Fruit fly (Drosophila melanogaster): ENCODE data around the gene CG11369.

Gene CG11369

dm6 chrX:7571200-7571599, 2.9 kb upstream of the CG11369 start (continued):
- TF ChIP-seq CG7987 (GFP tag; optimal IDR thresholded peaks at IDR 0.05) = no peak
- peak; percentile 25 for TF ChIP-seq CG1233 (GFP tag; optimal IDR thresholded peaks at IDR 0.05)
- no peak for TF ChIP-seq CG18011 (GFP tag; optimal IDR thresholded peaks at IDR 0.05)
- no peak for TF ChIP-seq Oaz (GFP tag; IDR thresholded peaks at IDR 0.05)
- TF ChIP-seq sob (GFP tag; IDR thresholded peaks at IDR 0.05) = no peak
- TF ChIP-seq CG7357 (GFP tag; IDR thresholded peaks at IDR 0.05) = 0 out of 3 replicates have a peak, but pooled peaks have one; percentile 22
- TF ChIP-seq CG17359 (tag; optimal IDR thresholded peaks at IDR 0.05) = peak; percentile 47
- TF ChIP-seq grau (tag; optimal IDR thresholded peaks at IDR 0.05) = peak; percentile 43
- no peak for TF ChIP-seq kay (GFP tag; optimal IDR thresholded peaks at IDR 0.05)
- peak; percentile 78 for TF ChIP-seq dmrt11E (tag; optimal IDR thresholded peaks at IDR 0.05)
- no peak for TF ChIP-seq CG34376 (GFP tag; optimal IDR thresholded peaks at IDR 0.05)
- no peak for TF ChIP-seq CG1647 (GFP tag; optimal IDR thresholded peaks at IDR 0.05)
- TF ChIP-seq dan (GFP tag; IDR thresholded peaks at IDR 0.05) = no peak
- peak; percentile 16 for TF ChIP-seq CG3407 (GFP tag; optimal IDR thresholded peaks at IDR 0.05)
- peak; percentile 36; the same call in 1 of the 2 replicates for TF ChIP-seq Drgx (GFP tag; IDR thresholded peaks at IDR 0.05)
- TF ChIP-seq gcm (GFP tag; optimal IDR thresholded peaks at IDR 0.05) = peak; percentile 48
- TF ChIP-seq jumu (GFP tag; optimal IDR thresholded peaks at IDR 0.05) = no peak
- no peak for TF ChIP-seq CG10431 (GFP tag; optimal IDR thresholded peaks at IDR 0.05)
- no peak for TF ChIP-seq Deaf1 (tag; optimal IDR thresholded peaks at IDR 0.05)
- TF ChIP-seq Lim3 (GFP tag; IDR thresholded peaks at IDR 0.05) = no peak
- peak; percentile 38 for TF ChIP-seq tio (GFP tag; optimal IDR thresholded peaks at IDR 0.05)
- no peak for TF ChIP-seq CG33557 (GFP tag; optimal IDR thresholded peaks at IDR 0.05)
- TF ChIP-seq CG16863 (GFP tag; optimal IDR thresholded peaks at IDR 0.05) = no peak
- TF ChIP-seq Max (GFP tag; optimal IDR thresholded peaks at IDR 0.05) = peak; percentile 5
- no peak for TF ChIP-seq Fer2 (tag; optimal IDR thresholded peaks at IDR 0.05)
- TF ChIP-seq ab (GFP tag; optimal IDR thresholded peaks at IDR 0.05) = no peak
- no peak for TF ChIP-seq ham (GFP tag; IDR thresholded peaks at IDR 0.05)
- no peak for TF ChIP-seq D (optimal IDR thresholded peaks at IDR 0.05)
- TF ChIP-seq D (GFP tag; optimal IDR thresholded peaks at IDR 0.05) = peak; percentile 44
- no peak for TF ChIP-seq klu (GFP tag; IDR thresholded peaks at IDR 0.05)
- no peak for TF ChIP-seq Awh (GFP tag; IDR thresholded peaks at IDR 0.05)
- TF ChIP-seq CG14965 (GFP tag; optimal IDR thresholded peaks at IDR 0.05; ENCODE audit: borderline replicate concordance) = no peak
- TF ChIP-seq CG1832 (GFP tag; optimal IDR thresholded peaks at IDR 0.05) = no peak
- peak; percentile 68; the same call in 1 of the 2 replicates for TF ChIP-seq CG10959 (GFP tag; IDR thresholded peaks at IDR 0.05)
- TF ChIP-seq Kr (GFP tag; optimal IDR thresholded peaks at IDR 0.05) = no peak
- TF ChIP-seq D19A (tag; optimal IDR thresholded peaks at IDR 0.05) = peak; percentile 39
- no peak for TF ChIP-seq schlank (tag; optimal IDR thresholded peaks at IDR 0.05)
- peak; percentile 43 for TF ChIP-seq ATbp (GFP tag; optimal IDR thresholded peaks at IDR 0.05)
- TF ChIP-seq sim (GFP tag; IDR thresholded peaks at IDR 0.05) = no peak
- TF ChIP-seq CG4404 (GFP tag; IDR thresholded peaks at IDR 0.05) = peak; percentile 40; the same call in 1 of the 2 replicates
- no peak for TF ChIP-seq CG11398 (GFP tag; optimal IDR thresholded peaks at IDR 0.05)
- TF ChIP-seq Fer1 (GFP tag; optimal IDR thresholded peaks at IDR 0.05) = no peak
- TF ChIP-seq zen2 (GFP tag; IDR thresholded peaks at IDR 0.05; ENCODE audit: partially characterized antibody) = no peak
- TF ChIP-seq en (GFP tag; optimal IDR thresholded peaks at IDR 0.05) = no peak
- TF ChIP-seq Poxn (GFP tag; IDR thresholded peaks at IDR 0.05) = no peak
- TF ChIP-seq CG9797 (GFP tag; optimal IDR thresholded peaks at IDR 0.05) = no peak
- no peak for TF ChIP-seq CG6765 (GFP tag; optimal IDR thresholded peaks at IDR 0.05)
- TF ChIP-seq sr (GFP tag; IDR thresholded peaks at IDR 0.05) = no peak
- no peak for TF ChIP-seq luna (GFP tag; optimal IDR thresholded peaks at IDR 0.05)
- TF ChIP-seq knrl (GFP tag; IDR thresholded peaks at IDR 0.05; ENCODE audit: partially characterized antibody) = no peak
- peak; percentile 16; the same call in 1 of the 4 replicates for TF ChIP-seq Gug (GFP tag; IDR thresholded peaks at IDR 0.05)
- TF ChIP-seq yki (optimal IDR thresholded peaks at IDR 0.05) = no peak
